Worm (Caenorhabditis elegans) whole organism, young adult: ENCODE data around the gene str-190.
A peak's percentile ranks its signal among the peaks of the same experiment; 100 is the strongest.

ENCODE experiments used
- B0261.1 ChIP-seq: sonication (generic microtip); optimal IDR thresholded peaks from 2 replicates; lab custom pipeline; 2016; ENCODE audit warnings: mild to moderate bottlenecking, missing genetic modification characterization, moderate library complexity, missing compliant biosample characterization
- D2030.7 ChIP-seq: fragments of 200-800 bp; sonication (Bioruptor generic); IDR thresholded peaks from 2 replicates; pipeline ENCODE4 v1.3.6; 2022; ENCODE audit warnings: missing genetic modification reagents, missing genetic modification characterization, missing compliant biosample characterization
- F37B4.10 ChIP-seq: fragments of 200-800 bp; sonication (Bioruptor generic); IDR thresholded peaks from 2 replicates; pipeline ENCODE4 v1.3.6; 2022; ENCODE audit warnings: missing genetic modification characterization, missing compliant biosample characterization
- T07F8.4 ChIP-seq: sonication (generic microtip); optimal IDR thresholded peaks from 2 replicates; lab custom pipeline; 2016; ENCODE audit warnings: mild to moderate bottlenecking, missing genetic modification characterization, moderate library complexity, missing compliant biosample characterization
- ZK185.1 ChIP-seq: sonication (generic microtip); optimal IDR thresholded peaks from 2 replicates; lab custom pipeline; 2016; ENCODE audit warnings: mild to moderate bottlenecking, missing genetic modification characterization, missing compliant biosample characterization; ENCODE audit not compliant: poor library complexity, severe bottlenecking
- akir-1 ChIP-seq: fragments of 200-800 bp; sonication (Bioruptor generic); optimal IDR thresholded peaks from 2 replicates; lab custom pipeline; 2018; ENCODE audit warnings: mild to moderate bottlenecking, missing genetic modification characterization, moderate library complexity, missing compliant biosample characterization
- aptf-2 ChIP-seq: fragments of 200-800 bp; sonication (Bioruptor generic); conservative IDR thresholded peaks from 2 replicates; pipeline ENCODE4 v1.3.6; 2022; ENCODE audit warnings: missing genetic modification reagents, missing genetic modification characterization, missing compliant biosample characterization
- aptf-3 ChIP-seq: fragments of 200-800 bp; sonication (Bioruptor generic); IDR thresholded peaks from 2 replicates; pipeline ENCODE4 v1.3.6; 2022; ENCODE audit warnings: missing genetic modification characterization, missing compliant biosample characterization
- athp-1 ChIP-seq: sonication (generic microtip); optimal IDR thresholded peaks from 2 replicates; lab custom pipeline; 2017; ENCODE audit warnings: mild to moderate bottlenecking, missing genetic modification characterization, missing compliant biosample characterization
- attf-6 ChIP-seq: fragments of 200-800 bp; sonication (Bioruptor generic); IDR thresholded peaks from 2 replicates; pipeline ENCODE4 v1.3.6; 2022; ENCODE audit warnings: missing genetic modification reagents, missing genetic modification characterization, missing compliant biosample characterization
- cebp-1 ChIP-seq, 2 experiments: fragments of 200-800 bp in 1 of 2; sonication (Bioruptor generic) in 1 of 2; sonication (generic microtip) in 1 of 2; IDR thresholded peaks in 1 of 2; optimal IDR thresholded peaks in 1 of 2; 2 replicates each; pipeline versions ENCODE4 v1.3.6 to Lab custom; 2017 to 2022; ENCODE audit warnings: missing compliant biosample characterization in 2 of 2, missing genetic modification characterization in 2 of 2, mild to moderate bottlenecking in 1 of 2, missing genetic modification reagents in 1 of 2, moderate library complexity in 1 of 2
- ceh-91 ChIP-seq: fragments of 200-800 bp; sonication (Bioruptor generic); IDR thresholded peaks from 2 replicates; pipeline ENCODE4 v1.3.6; 2022; ENCODE audit warnings: missing genetic modification reagents, missing genetic modification characterization, missing compliant biosample characterization
- die-1 ChIP-seq: sonication (generic microtip); optimal IDR thresholded peaks from 2 replicates; lab custom pipeline; 2016; ENCODE audit warnings: missing genotype, mild to moderate bottlenecking, missing genetic modification characterization, missing compliant biosample characterization
- dox-1 ChIP-seq: fragments of 200-800 bp; sonication (Bioruptor generic); IDR thresholded peaks from 2 replicates; pipeline ENCODE4 v1.3.6; 2022; ENCODE audit warnings: missing genetic modification reagents, missing genetic modification characterization, missing compliant biosample characterization
- egl-18 ChIP-seq: fragments of 200-800 bp; sonication (Bioruptor generic); IDR thresholded peaks from 2 replicates; pipeline ENCODE4 v1.3.6; 2022; ENCODE audit warnings: missing genetic modification reagents, missing genetic modification characterization, missing compliant biosample characterization
- gei-17 ChIP-seq: fragments of 200-800 bp; sonication (Bioruptor generic); optimal IDR thresholded peaks from 2 replicates; lab custom pipeline; 2018; ENCODE audit warnings: mild to moderate bottlenecking, missing genetic modification characterization, missing compliant biosample characterization
- him-1 ChIP-seq: sonication (generic microtip); optimal IDR thresholded peaks from 2 replicates; lab custom pipeline; 2016; ENCODE audit warnings: missing genotype, missing genetic modification reagents, missing genetic modification characterization, missing compliant biosample characterization
- hlh-12 ChIP-seq: sonication (generic microtip); optimal IDR thresholded peaks from 2 replicates; lab custom pipeline; 2016; ENCODE audit warnings: missing genetic modification characterization, missing compliant biosample characterization
- hlh-26 ChIP-seq: fragments of 200-800 bp; sonication (Bioruptor generic); conservative IDR thresholded peaks from 2 replicates; pipeline ENCODE4 v1.3.6; 2022; ENCODE audit warnings: missing genetic modification reagents, missing genetic modification characterization, missing compliant biosample characterization
- hmg-20 ChIP-seq: fragments of 200-800 bp; sonication (Bioruptor generic); IDR thresholded peaks from 2 replicates; pipeline ENCODE4 v1.3.6; 2022; ENCODE audit warnings: missing genetic modification reagents, missing genetic modification characterization, missing compliant biosample characterization
- hrde-1 ChIP-seq: sonication (generic microtip); optimal IDR thresholded peaks from 2 replicates; lab custom pipeline; 2016; ENCODE audit warnings: missing genetic modification characterization, mild to moderate bottlenecking, missing compliant biosample characterization, moderate library complexity, missing genotype, missing genetic modification reagents, borderline replicate concordance
- hsf-1 ChIP-seq: fragments of 200-800 bp; sonication (Bioruptor generic); IDR thresholded peaks from 2 replicates; pipeline ENCODE4 v1.3.6; 2022; ENCODE audit warnings: missing genetic modification reagents, missing genetic modification characterization, missing compliant biosample characterization
- lag-1 ChIP-seq: fragments of 200-800 bp; sonication (Bioruptor generic); IDR thresholded peaks from 2 replicates; pipeline ENCODE4 v1.3.6; 2022; ENCODE audit warnings: missing genetic modification reagents, missing genetic modification characterization, missing compliant biosample characterization
- lir-1 ChIP-seq: fragments of 200-800 bp; sonication (Bioruptor generic); conservative IDR thresholded peaks from 2 replicates; pipeline ENCODE4 v1.3.6; 2022; ENCODE audit warnings: missing genetic modification reagents, missing genetic modification characterization, missing compliant biosample characterization
- madf-3 ChIP-seq: fragments of 200-800 bp; sonication (Bioruptor generic); IDR thresholded peaks from 2 replicates; pipeline ENCODE4 v1.3.6; 2022; ENCODE audit warnings: missing genetic modification reagents, missing genetic modification characterization, missing compliant biosample characterization
- madf-6 ChIP-seq: fragments of 200-800 bp; sonication (Bioruptor generic); IDR thresholded peaks from 2 replicates; pipeline ENCODE4 v1.3.6; 2022; ENCODE audit warnings: missing genetic modification reagents, missing genetic modification characterization, missing compliant biosample characterization
- madf-8 ChIP-seq: fragments of 200-800 bp; sonication (Bioruptor generic); conservative IDR thresholded peaks from 2 replicates; pipeline ENCODE4 v1.3.6; 2022; ENCODE audit warnings: missing genetic modification reagents, missing genetic modification characterization, missing compliant biosample characterization
- nhr-120 ChIP-seq: fragments of 200-800 bp; sonication (Bioruptor generic); IDR thresholded peaks from 2 replicates; pipeline ENCODE4 v1.3.6; 2022; ENCODE audit warnings: missing genetic modification characterization, missing compliant biosample characterization
- pha-4 ChIP-seq: fragments of 150-350 bp; sonication (generic microtip); optimal IDR thresholded peaks from 2 replicates; lab custom pipeline; 2014; ENCODE audit warnings: missing biosample characterization, missing genetic modification reagents, missing genetic modification characterization
- snpc-1.1 ChIP-seq: sonication (generic microtip); optimal IDR thresholded peaks from 2 replicates; lab custom pipeline; 2017; ENCODE audit warnings: missing genetic modification characterization, mild to moderate bottlenecking, missing compliant biosample characterization, antibody characterized with exemption, moderate library complexity, missing genotype, missing genetic modification reagents; ENCODE audit not compliant: insufficient read depth
- sptf-2 ChIP-seq: fragments of 200-800 bp; sonication (Bioruptor generic); optimal IDR thresholded peaks from 2 replicates; lab custom pipeline; 2018; ENCODE audit warnings: mild to moderate bottlenecking, missing genetic modification characterization, missing compliant biosample characterization
- unc-130 ChIP-seq: sonication (generic microtip); optimal IDR thresholded peaks from 2 replicates; lab custom pipeline; 2016; ENCODE audit warnings: missing genetic modification reagents, missing genetic modification characterization, missing compliant biosample characterization
- xnd-1 ChIP-seq: sonication (generic microtip); optimal IDR thresholded peaks from 2 replicates; lab custom pipeline; 2016; ENCODE audit warnings: missing genotype, missing genetic modification reagents, missing genetic modification characterization, missing compliant biosample characterization
- ztf-28 ChIP-seq: fragments of 200-800 bp; sonication (Bioruptor generic); IDR thresholded peaks from 2 replicates; pipeline ENCODE4 v1.3.6; 2022; ENCODE audit warnings: missing genetic modification reagents, missing genetic modification characterization, missing compliant biosample characterization

Gene str-190

ce11 chrV:7451421-7451820 lies 26.9 kb downstream of the str-190 start, which contains the start of gene try-11:
Gene try-11 (plus strand): TSS chrV:7451721.
- TF ChIP-seq madf-6: no peak
- TF ChIP-seq B0261.1 (tag; lab: Kevin White, UChicago): no peak
- TF ChIP-seq hlh-12 (tag; lab: Kevin White, UChicago): no peak
- no peak for TF ChIP-seq akir-1 (GFP tag; lab: Kevin White, UChicago)
- no peak for TF ChIP-seq D2030.7 (GFP tag; lab: Robert Waterston, UW)
- no peak for TF ChIP-seq dox-1 (GFP tag; lab: Robert Waterston, UW)
- TF ChIP-seq hlh-26 (GFP tag; lab: Robert Waterston, UW): no peak
- no peak for TF ChIP-seq snpc-1.1
- no peak for TF ChIP-seq hsf-1 (GFP tag; lab: Robert Waterston, UW)
- no peak for TF ChIP-seq ztf-28 (GFP tag; lab: Robert Waterston, UW)
- TF ChIP-seq unc-130 (GFP tag; lab: Kevin White, UChicago): no peak
- TF ChIP-seq T07F8.4 (tag; lab: Kevin White, UChicago): no peak
- no peak for TF ChIP-seq madf-8 (GFP tag; lab: Robert Waterston, UW)
- no peak for TF ChIP-seq him-1 (tag; lab: Kevin White, UChicago)

- TF ChIP-seq ZK185.1 (tag; lab: Kevin White, UChicago) (no peak), hrde-1 (no peak), lag-1 (no peak), hmg-20 (GFP tag; lab: Robert Waterston, UW) (no peak), die-1 (tag; lab: Kevin White, UChicago) (no peak), pha-4 (tag; lab: Kevin White, UChicago) (no peak), attf-6 (GFP tag; lab: Robert Waterston, UW) (no peak), madf-3 (no peak), snpc-1.1 (no peak), aptf-2 (GFP tag; lab: Robert Waterston, UW) (no peak), xnd-1 (tag; lab: Kevin White, UChicago) (no peak), egl-18 (GFP tag; lab: Robert Waterston, UW) (no peak), ztf-28 (GFP tag; lab: Robert Waterston, UW) (no peak), aptf-3 (GFP tag; lab: Robert Waterston, UW) (no peak), F37B4.10 (GFP tag; lab: Robert Waterston, UW) (no peak), hsf-1 (GFP tag; lab: Robert Waterston, UW) (no peak), ceh-91 (GFP tag; lab: Robert Waterston, UW) (no peak), athp-1 (tag; lab: Kevin White, UChicago) (no peak), gei-17 (GFP tag; lab: Kevin White, UChicago) (no peak)
These were observed 28.9 kb downstream of the str-190 start, which contains the start of gene try-12 for ce11 chrV:7449303-7449827. Gene try-12 (plus strand): TSS chrV:7449353.

- TF ChIP-seq nhr-120 (GFP tag; lab: Robert Waterston, UW) (no peak), cebp-1 (GFP tag; IDR thresholded peaks at IDR 0.05; lab: Robert Waterston, UW) (no peak), cebp-1 (tag; optimal IDR thresholded peaks at IDR 0.05; lab: Kevin White, UChicago) (peak; percentile 4), sptf-2 (GFP tag; lab: Kevin White, UChicago) (no peak), lir-1 (GFP tag; lab: Robert Waterston, UW) (no peak)
These were observed 31.3 kb downstream of the str-190 start, which contains the start of gene F25E5.5 for ce11 chrV:7446965-7447364. Gene F25E5.5 (plus strand): TSS chrV:7447265.
